Worm (Caenorhabditis elegans) whole organism, L4 larva: Measurements from ENCODE around the gene C25H3.7.

Experiments used
- F49E8.2 ChIP-seq: sonication (generic microtip); optimal IDR thresholded peaks from 2 replicates; lab custom pipeline; 2016; ENCODE audit warnings: missing compliant biosample characterization, mild to moderate bottlenecking, missing genetic modification characterization, borderline replicate concordance
- R02D3.7 ChIP-seq: fragments of 150-350 bp; sonication (generic microtip); optimal IDR thresholded peaks from 3 replicates; lab custom pipeline; 2014; ENCODE audit warnings: missing biosample characterization, missing genetic modification characterization
- T20F7.1 ChIP-seq: fragments of 200-800 bp; sonication (Bioruptor generic); optimal IDR thresholded peaks from 2 replicates; lab custom pipeline; 2018; ENCODE audit warnings: mild to moderate bottlenecking, missing genetic modification characterization, missing compliant biosample characterization
- Y105C5A.15 ChIP-seq: fragments of 200-800 bp; sonication (Bioruptor generic); IDR thresholded peaks from 2 replicates; pipeline ENCODE4 v1.3.6; 2022; ENCODE audit warnings: missing genetic modification characterization, missing compliant biosample characterization
- Y48G9A.11 ChIP-seq: fragments of 200-800 bp; sonication (Bioruptor generic); IDR thresholded peaks from 2 replicates; pipeline ENCODE4 v1.3.6; 2022; ENCODE audit warnings: missing genetic modification reagents, missing genetic modification characterization, missing compliant biosample characterization
- Y75B8A.6 ChIP-seq: fragments of 200-800 bp; sonication (Bioruptor generic); IDR thresholded peaks from 2 replicates; pipeline ENCODE4 v1.3.6; 2022; ENCODE audit warnings: missing genetic modification reagents, missing genetic modification characterization, missing compliant biosample characterization
- aha-1 ChIP-seq: fragments of 150-350 bp; peaks from one replicate; lab custom pipeline; 2014; ENCODE audit warnings: missing biosample characterization, missing genetic modification characterization
- aly-2 ChIP-seq: sonication (generic microtip); optimal IDR thresholded peaks from 2 replicates; lab custom pipeline; 2018; ENCODE audit warnings: missing biosample characterization, missing genetic modification characterization
- arid-1 ChIP-seq: fragments of 200-800 bp; sonication (Bioruptor generic); conservative IDR thresholded peaks from 2 replicates; pipeline ENCODE4 v1.3.6; 2022; ENCODE audit warnings: missing genetic modification reagents, missing genetic modification characterization, missing compliant biosample characterization
- ceh-20 ChIP-seq: fragments of 200-800 bp; sonication (Bioruptor generic); IDR thresholded peaks from 2 replicates; pipeline ENCODE4 v1.3.6; 2022; ENCODE audit warnings: missing genetic modification reagents, missing genetic modification characterization, missing compliant biosample characterization
- ceh-82 ChIP-seq: sonication (generic microtip); optimal IDR thresholded peaks from 2 replicates; lab custom pipeline; 2017; ENCODE audit warnings: missing biosample characterization, missing genetic modification characterization
- ctbp-1 ChIP-seq: fragments of 200-800 bp; sonication (Bioruptor generic); IDR thresholded peaks from 2 replicates; pipeline ENCODE4 v1.3.6; 2022; ENCODE audit warnings: missing genetic modification reagents, missing genetic modification characterization, missing compliant biosample characterization
- daf-19 ChIP-seq: fragments of 200-800 bp; sonication (Bioruptor generic); conservative IDR thresholded peaks from 2 replicates; pipeline ENCODE4 v1.3.6; 2022; ENCODE audit warnings: missing genetic modification characterization, missing compliant biosample characterization
- dmd-8 ChIP-seq: fragments of 200-800 bp; sonication (Bioruptor generic); IDR thresholded peaks from 2 replicates; pipeline ENCODE4 v1.3.6; 2022; ENCODE audit warnings: missing genetic modification characterization, missing compliant biosample characterization
- dmd-9 ChIP-seq: fragments of 200-800 bp; sonication (Bioruptor generic); IDR thresholded peaks from 2 replicates; pipeline ENCODE4 v1.3.6; 2022; ENCODE audit warnings: missing genetic modification reagents, missing genetic modification characterization, missing compliant biosample characterization
- duxl-1 ChIP-seq: sonication (generic microtip); optimal IDR thresholded peaks from 2 replicates; lab custom pipeline; 2016; ENCODE audit warnings: mild to moderate bottlenecking, missing genetic modification characterization, moderate library complexity, missing compliant biosample characterization; ENCODE audit not compliant: poor library complexity
- dve-1 ChIP-seq: sonication (generic microtip); optimal IDR thresholded peaks from 2 replicates; lab custom pipeline; 2017; ENCODE audit warnings: antibody characterized with exemption, mild to moderate bottlenecking, missing genetic modification characterization, missing compliant biosample characterization; ENCODE audit not compliant: insufficient read depth
- egl-27 ChIP-seq: sonication (generic microtip); optimal IDR thresholded peaks from 3 replicates; lab custom pipeline; 2017; ENCODE audit warnings: missing biosample characterization, missing genetic modification reagents, missing genetic modification characterization
- egl-43 ChIP-seq: fragments of 200-800 bp; sonication (Bioruptor generic); IDR thresholded peaks from 2 replicates; pipeline ENCODE4 v1.3.6; 2022; ENCODE audit warnings: missing genetic modification reagents, missing genetic modification characterization, missing compliant biosample characterization
- fkh-10 ChIP-seq: fragments of 150-350 bp; optimal IDR thresholded peaks from 2 replicates; lab custom pipeline; 2014; ENCODE audit warnings: missing biosample characterization, missing genetic modification reagents, missing genetic modification characterization
- fos-1 ChIP-seq: fragments of 150-350 bp; optimal IDR thresholded peaks from 2 replicates; lab custom pipeline; 2014; ENCODE audit warnings: missing biosample characterization, missing genetic modification characterization
- gei-8 ChIP-seq: fragments of 200-800 bp; sonication (Bioruptor generic); optimal IDR thresholded peaks from 2 replicates; lab custom pipeline; 2018; ENCODE audit warnings: mild to moderate bottlenecking, missing genetic modification characterization, missing compliant biosample characterization
- hlh-30 ChIP-seq: sonication (generic microtip); optimal IDR thresholded peaks from 2 replicates; lab custom pipeline; 2017; ENCODE audit warnings: antibody characterized with exemption, mild to moderate bottlenecking, missing genetic modification characterization, missing compliant biosample characterization; ENCODE audit not compliant: insufficient read depth
- lin-1 ChIP-seq: fragments of 200-800 bp; sonication (Bioruptor generic); IDR thresholded peaks from 2 replicates; pipeline ENCODE4 v1.3.6; 2022; ENCODE audit warnings: missing genetic modification reagents, missing genetic modification characterization, missing compliant biosample characterization
- lin-13 ChIP-seq: fragments of 150-350 bp; optimal IDR thresholded peaks from 2 replicates; lab custom pipeline; 2014; ENCODE audit warnings: missing biosample characterization, missing genetic modification reagents, missing genetic modification characterization
- lin-39 ChIP-seq: fragments of 150-350 bp; optimal IDR thresholded peaks from 2 replicates; lab custom pipeline; 2014; ENCODE audit warnings: missing biosample characterization, missing genetic modification reagents, missing genetic modification characterization
- mdt-29 ChIP-seq: fragments of 200-800 bp; sonication (Bioruptor generic); IDR thresholded peaks from 2 replicates; pipeline ENCODE4 v1.3.6; 2022; ENCODE audit warnings: missing genetic modification reagents, missing genetic modification characterization, missing compliant biosample characterization
- mes-2 ChIP-seq: sonication (generic microtip); optimal IDR thresholded peaks from 2 replicates; lab custom pipeline; 2016; ENCODE audit warnings: missing genotype, mild to moderate bottlenecking, missing genetic modification characterization, missing compliant biosample characterization; ENCODE audit not compliant: poor library complexity, severe bottlenecking
- mxl-3 ChIP-seq: fragments of 200-800 bp; sonication (Bioruptor generic); optimal IDR thresholded peaks from 2 replicates; lab custom pipeline; 2018; ENCODE audit warnings: mild to moderate bottlenecking, missing genetic modification characterization, missing compliant biosample characterization
- nhr-102 ChIP-seq: sonication (generic microtip); optimal IDR thresholded peaks from 2 replicates; lab custom pipeline; 2016; ENCODE audit warnings: mild to moderate bottlenecking, missing genetic modification characterization, moderate library complexity, missing compliant biosample characterization
- nhr-76 ChIP-seq: fragments of 150-350 bp; optimal IDR thresholded peaks from 2 replicates; lab custom pipeline; 2014; ENCODE audit warnings: missing biosample characterization, missing genetic modification characterization
- nhr-77 ChIP-seq: fragments of 150-350 bp; optimal IDR thresholded peaks from 2 replicates; lab custom pipeline; 2014; ENCODE audit warnings: missing biosample characterization, missing genetic modification characterization
- php-3 ChIP-seq: fragments of 200-800 bp; sonication (Bioruptor generic); IDR thresholded peaks from 2 replicates; pipeline ENCODE4 v1.3.6; 2022; ENCODE audit warnings: missing genetic modification reagents, missing genetic modification characterization, missing compliant biosample characterization
- saeg-2 ChIP-seq: fragments of 200-800 bp; sonication (Bioruptor generic); IDR thresholded peaks from 2 replicates; pipeline ENCODE4 v1.3.6; 2022; ENCODE audit warnings: missing genetic modification reagents, missing genetic modification characterization, missing compliant biosample characterization
- sdz-12 ChIP-seq: fragments of 200-800 bp; sonication (Bioruptor generic); optimal IDR thresholded peaks from 2 replicates; lab custom pipeline; 2018; ENCODE audit warnings: mild to moderate bottlenecking, missing genetic modification characterization, missing compliant biosample characterization
- set-16 ChIP-seq: fragments of 200-800 bp; sonication (Bioruptor generic); IDR thresholded peaks from 2 replicates; pipeline ENCODE4 v1.3.6; 2022; ENCODE audit warnings: missing genetic modification reagents, missing genetic modification characterization, missing compliant biosample characterization
- spr-1 ChIP-seq: sonication (generic microtip); optimal IDR thresholded peaks from 2 replicates; lab custom pipeline; 2016; ENCODE audit warnings: mild to moderate bottlenecking, missing genetic modification characterization, missing compliant biosample characterization
- spr-3 ChIP-seq: fragments of 200-800 bp; sonication (Bioruptor generic); optimal IDR thresholded peaks from 2 replicates; lab custom pipeline; 2018; ENCODE audit warnings: mild to moderate bottlenecking, missing genetic modification characterization, missing compliant biosample characterization
- tra-1 ChIP-seq: fragments of 200-800 bp; sonication (Bioruptor generic); IDR thresholded peaks from 2 replicates; pipeline ENCODE4 v1.3.6; 2022; ENCODE audit warnings: missing genetic modification reagents, missing genetic modification characterization, missing compliant biosample characterization
- unc-39 ChIP-seq: sonication (generic microtip); optimal IDR thresholded peaks from 2 replicates; lab custom pipeline; 2017; ENCODE audit warnings: missing biosample characterization, missing genetic modification characterization
- unc-62 ChIP-seq, 3 experiments: fragments of 150-350 bp in 1 of 3; sonication (generic microtip); optimal IDR thresholded peaks in 2 of 3; peaks in 1 of 3; 1 replicate in 1 of 3; 2 replicates in 2 of 3; lab custom pipeline; 2014 to 2017; ENCODE audit warnings: missing biosample characterization in 3 of 3, missing genetic modification characterization in 3 of 3, missing genetic modification reagents in 3 of 3, missing genotype in 1 of 3
- zag-1 ChIP-seq: fragments of 150-350 bp; optimal IDR thresholded peaks from 2 replicates; lab custom pipeline; 2014; ENCODE audit warnings: missing biosample characterization, missing genetic modification characterization
- zfp-2 ChIP-seq: sonication (generic microtip); optimal IDR thresholded peaks from 2 replicates; lab custom pipeline; 2016; ENCODE audit warnings: mild to moderate bottlenecking, missing genetic modification characterization, missing compliant biosample characterization

Gene C25H3.7

ce11 chrII:5668830-5669229 lies at the start of gene C25H3.7:
Gene C25H3.7 (minus strand): TSS chrII:5668930.
- TF ChIP-seq aha-1 (tag; lab: Kevin White, UChicago) (peak; percentile 50), daf-19 (no peak)
- TF ChIP-seq, all 104 proteins: peak for 1

- TF ChIP-seq mdt-29 (GFP tag; lab: Robert Waterston, UW) (no peak), dmd-8 (GFP tag; lab: Robert Waterston, UW) (no peak), mes-2 (tag; lab: Kevin White, UChicago) (no peak), nhr-102 (tag; lab: Kevin White, UChicago) (no peak)
- TF ChIP-seq, all 104 proteins: peak for 0
Observed at ce11 chrII:5717831-5718230, 49.1 kb upstream of the C25H3.7 start, which contains the start of gene zipt-3. Gene zipt-3 (plus strand): TSS chrII:5718131.

ce11 chrII:5715745-5716357 lies 47.1 kb upstream of the C25H3.7 start, which contains the start of the genes C18A3.10 and C18A3.3:
Gene C18A3.10 (minus strand): TSS chrII:5715845.
Gene C18A3.3 (plus strand): TSS chrII:5716307.
- TF ChIP-seq mes-2 (tag; lab: Kevin White, UChicago) (peak; percentile 59), arid-1 (GFP tag; lab: Robert Waterston, UW) (no peak), F49E8.2 (no peak), zag-1 (tag; lab: Kevin White, UChicago) (no peak), unc-39 (no peak), tra-1 (GFP tag; lab: Robert Waterston, UW) (no peak), egl-43 (GFP tag; lab: Robert Waterston, UW) (no peak), ceh-82 (no peak)

- peak; percentile 18 for TF ChIP-seq zfp-2 (tag; lab: Kevin White, UChicago)
- TF ChIP-seq dmd-9 (GFP tag; lab: Robert Waterston, UW): no peak
- TF ChIP-seq spr-3 (GFP tag; lab: Kevin White, UChicago): no peak
- no peak for TF ChIP-seq egl-27 (tag; lab: Kevin White, UChicago)
- TF ChIP-seq dve-1 (tag; lab: Kevin White, UChicago): peak; percentile 58
- TF ChIP-seq Y75B8A.6 (GFP tag; lab: Robert Waterston, UW): no peak
- TF ChIP-seq nhr-76 (tag; lab: Kevin White, UChicago): no peak
- no peak for TF ChIP-seq nhr-102 (tag; lab: Kevin White, UChicago)
- no peak for TF ChIP-seq gei-8 (GFP tag; lab: Kevin White, UChicago)
- TF ChIP-seq unc-62 (GFP tag; optimal IDR thresholded peaks at IDR 0.05 in 1 of 2; lab: Kevin White, UChicago): peak in 1 of 2 experiments; percentile 87
- TF ChIP-seq unc-62 (tag; optimal IDR thresholded peaks at IDR 0.05; lab: Kevin White, UChicago): no peak
- no peak for TF ChIP-seq nhr-77 (tag; lab: Kevin White, UChicago)
- TF ChIP-seq fkh-10 (GFP tag; lab: Kevin White, UChicago): no peak
- no peak for TF ChIP-seq mxl-3 (GFP tag; lab: Kevin White, UChicago)
- TF ChIP-seq set-16: no peak
- TF ChIP-seq lin-39 (tag; lab: Kevin White, UChicago): no peak
- TF ChIP-seq fos-1 (tag; lab: Kevin White, UChicago): no peak
- no peak for TF ChIP-seq ceh-20 (GFP tag; lab: Robert Waterston, UW)
- no peak for TF ChIP-seq R02D3.7
- no peak for TF ChIP-seq unc-39
- TF ChIP-seq duxl-1 (tag; lab: Kevin White, UChicago): no peak
- TF ChIP-seq lin-1 (GFP tag; lab: Robert Waterston, UW): no peak
- TF ChIP-seq saeg-2: no peak
- no peak for TF ChIP-seq Y48G9A.11 (GFP tag; lab: Robert Waterston, UW)
- TF ChIP-seq Y105C5A.15 (GFP tag; lab: Robert Waterston, UW): no peak
- no peak for TF ChIP-seq T20F7.1 (GFP tag; lab: Kevin White, UChicago)
- TF ChIP-seq lin-13 (GFP tag; lab: Kevin White, UChicago): peak; percentile 64
- TF ChIP-seq ceh-82: no peak
- no peak for TF ChIP-seq sdz-12 (GFP tag; lab: Kevin White, UChicago)
- TF ChIP-seq spr-1: no peak
- peak; percentile 51 for TF ChIP-seq hlh-30 (tag; lab: Kevin White, UChicago)
- TF ChIP-seq ctbp-1 (GFP tag; lab: Robert Waterston, UW): no peak
- no peak for TF ChIP-seq aly-2 (tag; lab: Kevin White, UChicago)
- TF ChIP-seq php-3: 0 out of 2 replicates have a peak, but pooled peaks have one; percentile 14
- peak; percentile 84 for TF ChIP-seq mes-2 (tag; lab: Kevin White, UChicago)
Observed at ce11 chrII:5714807-5715206, 46.1 kb upstream of the C25H3.7 start, which contains the start of the genes tiar-1 and lelo-4. Gene tiar-1 (minus strand): TSS chrII:5714823. Gene lelo-4 (plus strand): TSS chrII:5714924.
